Comparison of ENCODE assay signal across 3 fruit fly cellular contexts in the genomic region with DNA sequence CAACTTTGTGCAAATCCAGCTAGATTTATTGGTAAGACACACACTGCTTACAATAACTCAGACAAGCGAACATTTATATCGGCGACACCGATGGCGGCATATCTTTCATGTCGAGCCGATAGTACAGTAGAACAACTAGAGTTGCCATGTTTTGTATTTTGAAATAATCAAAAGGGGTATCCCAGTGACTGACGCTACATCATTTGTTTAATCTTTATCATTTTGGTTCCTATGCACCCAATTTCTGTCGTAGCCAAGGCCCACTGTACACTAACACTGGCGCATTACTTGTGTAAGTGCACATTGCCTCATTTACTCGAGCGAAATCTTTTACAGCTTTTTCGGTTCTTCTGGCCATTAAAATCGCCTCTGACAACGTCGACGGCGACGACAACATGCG.
A peak's percentile ranks its signal among the peaks of the same experiment; 100 is the strongest.
TF ChIP-seq lines count a peak whose summit lies in the region.

No protein-coding gene starts in this region.

- TF ChIP-seq CTCF in whole organism, embryonic (GFP tag; optimal IDR thresholded peaks at IDR 0.05; lab: Kevin White, UChicago) = no peak

TF ChIP-seq in whole organism, embryonic, 481 proteins besides CTCF, POLR2A, EP300 and RAD21:
- no peak for TF ChIP-seq tin (GFP tag; optimal IDR thresholded peaks at IDR 0.05; lab: Kevin White, UChicago)
- peak; percentile 34 for TF ChIP-seq Med (GFP tag; lab: Kevin White, UChicago)
- TF ChIP-seq dmrt11E (tag; optimal IDR thresholded peaks at IDR 0.05; lab: Kevin White, UChicago) = peak; percentile 5
- TF ChIP-seq lmd (GFP tag; IDR thresholded peaks at IDR 0.05; lab: Robert Waterston, UW) = 0 out of 2 replicates have a peak, but pooled peaks have one; percentile 12
- no peak for TF ChIP-seq h (optimal IDR thresholded peaks at IDR 0.05; lab: Kevin White, UChicago)
- peak; percentile 34; the same call in 1 of the 2 replicates for TF ChIP-seq CG17328 (GFP tag; IDR thresholded peaks at IDR 0.05; lab: Robert Waterston, UW)
- TF ChIP-seq CG11695 (GFP tag; IDR thresholded peaks at IDR 0.05; lab: Robert Waterston, UW) = 0 out of 3 replicates have a peak, but pooled peaks have one; percentile 7
- 0 out of 2 replicates have a peak, but pooled peaks have one; percentile 17 for TF ChIP-seq H2.0 (GFP tag; IDR thresholded peaks at IDR 0.05; lab: Robert Waterston, UW)
- TF ChIP-seq Ets65A (GFP tag; lab: Kevin White, UChicago) = peak; percentile 85
- TF ChIP-seq dimm (GFP tag; IDR thresholded peaks at IDR 0.05; lab: Robert Waterston, UW) = no peak
- no peak for TF ChIP-seq CG14710 (tag; optimal IDR thresholded peaks at IDR 0.05; lab: Kevin White, UChicago)
- peak; percentile 23; the same call in 1 of the 2 replicates for TF ChIP-seq ara (GFP tag; IDR thresholded peaks at IDR 0.05; lab: Robert Waterston, UW)
- no peak for TF ChIP-seq pan (optimal IDR thresholded peaks at IDR 0.05; lab: Kevin White, UChicago)
- peak in 1 of 2 experiments; percentile 19 for TF ChIP-seq pan (GFP tag; optimal IDR thresholded peaks at IDR 0.05 in 1 of 2, IDR thresholded peaks at IDR 0.05 in 1 of 2)
- TF ChIP-seq chm (GFP tag; IDR thresholded peaks at IDR 0.05; lab: Robert Waterston, UW) = peak; percentile 29; the same call in 1 of the 2 replicates
- TF ChIP-seq CG14441 (GFP tag; IDR thresholded peaks at IDR 0.05; lab: Robert Waterston, UW) = 0 out of 2 replicates have a peak, but pooled peaks have one; percentile 37
- peak; percentile 38; the same call in 1 of the 3 replicates for TF ChIP-seq ci (GFP tag; IDR thresholded peaks at IDR 0.05; lab: Robert Waterston, UW)
- TF ChIP-seq gem (tag; optimal IDR thresholded peaks at IDR 0.05; lab: Kevin White, UChicago) = peak; percentile 7
- TF ChIP-seq CG4854 (GFP tag; optimal IDR thresholded peaks at IDR 0.05; lab: Kevin White, UChicago) = no peak
- no peak for TF ChIP-seq Hr39 (optimal IDR thresholded peaks at IDR 0.05; lab: Kevin White, UChicago)
- TF ChIP-seq tup (GFP tag; optimal IDR thresholded peaks at IDR 0.05; lab: Kevin White, UChicago) = no peak
- peak; percentile 59 for TF ChIP-seq grau (tag; optimal IDR thresholded peaks at IDR 0.05; lab: Kevin White, UChicago)
- peak; percentile 35; the same call in 1 of the 3 replicates for TF ChIP-seq row (GFP tag; IDR thresholded peaks at IDR 0.05; lab: Robert Waterston, UW)

TF ChIP-seq in whole organism, prepupa, 60 proteins besides CTCF, POLR2A, EP300 and RAD21:
- TF ChIP-seq dsx (GFP tag; optimal IDR thresholded peaks at IDR 0.05; lab: Kevin White, UChicago; ENCODE audit: poor library complexity, severe bottlenecking) = no peak
- peak; percentile 36; the same call in 1 of the 3 replicates for TF ChIP-seq eg (GFP tag; IDR thresholded peaks at IDR 0.05; lab: Robert Waterston, UW)
- peak; percentile 56 for TF ChIP-seq svp (GFP tag; lab: Kevin White, UChicago)
- TF ChIP-seq CG32006 (GFP tag; optimal IDR thresholded peaks at IDR 0.05; lab: Kevin White, UChicago) = peak; percentile 28
- TF ChIP-seq pdm3 (GFP tag; optimal IDR thresholded peaks at IDR 0.05; lab: Kevin White, UChicago) = peak; percentile 16
- TF ChIP-seq Blimp-1 (GFP tag; optimal IDR thresholded peaks at IDR 0.05; lab: Kevin White, UChicago) = no peak
- TF ChIP-seq CG3032 (tag; optimal IDR thresholded peaks at IDR 0.05; lab: Kevin White, UChicago) = no peak
- TF ChIP-seq CG6163 (GFP tag; IDR thresholded peaks at IDR 0.05; lab: Robert Waterston, UW) = peak; percentile 53; the same call in 2 of the 3 replicates
- peak; percentile 65 for TF ChIP-seq Eip78C (GFP tag; lab: Kevin White, UChicago)
- no peak for TF ChIP-seq Met (GFP tag; optimal IDR thresholded peaks at IDR 0.05; lab: Kevin White, UChicago)
- TF ChIP-seq Hr39 (GFP tag; optimal IDR thresholded peaks at IDR 0.05; lab: Kevin White, UChicago) = peak; percentile 7
- no peak for TF ChIP-seq CG11762 (GFP tag; optimal IDR thresholded peaks at IDR 0.05; lab: Kevin White, UChicago; ENCODE audit: insufficient read depth)
- TF ChIP-seq CG11902 (GFP tag; optimal IDR thresholded peaks at IDR 0.05; lab: Kevin White, UChicago) = no peak
- no peak for TF ChIP-seq Eip75B (GFP tag; optimal IDR thresholded peaks at IDR 0.05; lab: Kevin White, UChicago)
- TF ChIP-seq CG4318 (GFP tag; optimal IDR thresholded peaks at IDR 0.05; lab: Kevin White, UChicago) = no peak

TF ChIP-seq in whole organism, pupa, 21 proteins besides CTCF, POLR2A, EP300 and RAD21:
- TF ChIP-seq CG8301 (tag; optimal IDR thresholded peaks at IDR 0.05; lab: Kevin White, UChicago) = no peak
- no peak for TF ChIP-seq CG9948 (tag; optimal IDR thresholded peaks at IDR 0.05; lab: Kevin White, UChicago)
- 0 out of 3 replicates have a peak, but pooled peaks have one; percentile 35 for TF ChIP-seq fd96Ca (GFP tag; IDR thresholded peaks at IDR 0.05; lab: Robert Waterston, UW)
- 0 out of 3 replicates have a peak, but pooled peaks have one; percentile 25 for TF ChIP-seq CG4496 (GFP tag; IDR thresholded peaks at IDR 0.05; lab: Robert Waterston, UW)
TF ChIP-seq in whole organism, pupa: peak in this region for 2.
